Worm (Caenorhabditis elegans) whole organism, L1 larva: ENCODE measurements around the gene srd-47.

Source experiments
- C16A3.4 ChIP-seq: fragments of 150-350 bp; optimal IDR thresholded peaks from 2 replicates; lab custom pipeline; 2014; ENCODE audit warnings: missing biosample characterization, missing genetic modification characterization
- unc-98 ChIP-seq: fragments of 200-800 bp; sonication (Bioruptor generic); IDR thresholded peaks from 2 replicates; pipeline ENCODE4 v1.3.6; 2022; ENCODE audit warnings: missing genetic modification characterization, missing compliant biosample characterization

The srd-47 gene

ce11 chrX:12378293-12378692 is 44.9 kb downstream of the srd-47 start, which contains the start of gene glb-13:
Gene glb-13 (minus strand): TSS chrX:12378393.
- TF ChIP-seq C16A3.4 (tag; lab: Kevin White, UChicago) (no peak), unc-98 (GFP tag; lab: Robert Waterston, UW) (no peak)
- TF ChIP-seq, all 84 proteins: peak for 0
